Fruit fly (Drosophila melanogaster): ENCODE results near the gene CG5681.

The CG5681 gene

dm6 chr2L:18005481-18005880, 19.3 kb downstream of the CG5681 start (continued):
- peak; percentile 42 for TF ChIP-seq net (GFP tag; optimal IDR thresholded peaks at IDR 0.05)
- TF ChIP-seq CG11294 (GFP tag; IDR thresholded peaks at IDR 0.05) = peak; percentile 49
- peak; percentile 61; the same call in 2 of the 3 replicates for TF ChIP-seq eg (GFP tag; IDR thresholded peaks at IDR 0.05)
- TF ChIP-seq Blimp-1 (GFP tag; optimal IDR thresholded peaks at IDR 0.05) = no peak
- no peak for TF ChIP-seq CG11902 (GFP tag; optimal IDR thresholded peaks at IDR 0.05)
- peak; percentile 24 for TF ChIP-seq spab (GFP tag; optimal IDR thresholded peaks at IDR 0.05)
- no peak for TF ChIP-seq Smox (GFP tag; optimal IDR thresholded peaks at IDR 0.05)
- TF ChIP-seq CG1621 (tag; optimal IDR thresholded peaks at IDR 0.05) = no peak
- TF ChIP-seq CG11762 (GFP tag; optimal IDR thresholded peaks at IDR 0.05; ENCODE audit: insufficient read depth) = peak; percentile 0
- peak; percentile 85 for TF ChIP-seq CG8119 (GFP tag; IDR thresholded peaks at IDR 0.05)
- peak; percentile 64 for TF ChIP-seq Lpt (GFP tag; optimal IDR thresholded peaks at IDR 0.05)
- TF ChIP-seq CG3919 (GFP tag; optimal IDR thresholded peaks at IDR 0.05) = peak; percentile 56
- TF ChIP-seq OdsH (GFP tag; optimal IDR thresholded peaks at IDR 0.05) = peak; percentile 70
- no peak for TF ChIP-seq fkh (GFP tag; optimal IDR thresholded peaks at IDR 0.05)
- peak; percentile 27 for TF ChIP-seq Eip75B (GFP tag; optimal IDR thresholded peaks at IDR 0.05)
- peak; percentile 5 for TF ChIP-seq CG10669 (GFP tag; optimal IDR thresholded peaks at IDR 0.05)
- no peak for TF ChIP-seq Sox102F (GFP tag; optimal IDR thresholded peaks at IDR 0.05)
- peak; percentile 75 for TF ChIP-seq dac (GFP tag; optimal IDR thresholded peaks at IDR 0.05)
- no peak for TF ChIP-seq topi (GFP tag; optimal IDR thresholded peaks at IDR 0.05)
- no peak for TF ChIP-seq CG8319 (GFP tag; optimal IDR thresholded peaks at IDR 0.05)
- TF ChIP-seq ss (GFP tag; optimal IDR thresholded peaks at IDR 0.05) = no peak
- peak; percentile 4 for TF ChIP-seq CG6808 (GFP tag; optimal IDR thresholded peaks at IDR 0.05)
- TF ChIP-seq CG6163 (GFP tag; IDR thresholded peaks at IDR 0.05) = peak; percentile 44; the same call in 2 of the 3 replicates
- peak; percentile 22 for TF ChIP-seq lz (GFP tag; optimal IDR thresholded peaks at IDR 0.05)
- peak; percentile 47 for TF ChIP-seq CG10631 (GFP tag; optimal IDR thresholded peaks at IDR 0.05)
- TF ChIP-seq Gug (GFP tag; IDR thresholded peaks at IDR 0.05) = peak; percentile 39; the same call in 1 of the 2 replicates
- no peak for TF ChIP-seq CG9139 (GFP tag; optimal IDR thresholded peaks at IDR 0.05)
- TF ChIP-seq Hr39 (GFP tag; optimal IDR thresholded peaks at IDR 0.05) = peak; percentile 14
- TF ChIP-seq Hr38 (GFP tag; optimal IDR thresholded peaks at IDR 0.05) = no peak
- TF ChIP-seq vri (GFP tag; optimal IDR thresholded peaks at IDR 0.05) = no peak
- TF ChIP-seq achi (GFP tag; optimal IDR thresholded peaks at IDR 0.05) = peak; percentile 71
- peak; percentile 86 for TF ChIP-seq Hr4 (GFP tag; optimal IDR thresholded peaks at IDR 0.05)

dm6 chr2L:18006327-18006726, 20.1 kb downstream of the CG5681 start, which contains the start of gene CG5693:
TSS of gene CG5693 (plus strand) at chr2L:18006627.
- TF ChIP-seq lz (GFP tag; optimal IDR thresholded peaks at IDR 0.05) (no peak), Eip93F (GFP tag; optimal IDR thresholded peaks at IDR 0.05) (no peak), CG8119 (GFP tag; IDR thresholded peaks at IDR 0.05) (no peak), eg (GFP tag; IDR thresholded peaks at IDR 0.05) (no peak), CG31627 (GFP tag; optimal IDR thresholded peaks at IDR 0.05) (no peak), Met (GFP tag; optimal IDR thresholded peaks at IDR 0.05) (no peak), esn (GFP tag; optimal IDR thresholded peaks at IDR 0.05) (no peak)

- TF ChIP-seq CG11294 (GFP tag; IDR thresholded peaks at IDR 0.05) = no peak
- no peak for TF ChIP-seq Eip93F (GFP tag; optimal IDR thresholded peaks at IDR 0.05)
- TF ChIP-seq dac (GFP tag; optimal IDR thresholded peaks at IDR 0.05) = no peak
- TF ChIP-seq Lpt (GFP tag; optimal IDR thresholded peaks at IDR 0.05) = no peak
- TF ChIP-seq fkh (GFP tag; optimal IDR thresholded peaks at IDR 0.05) = no peak
- no peak for TF ChIP-seq eg (GFP tag; IDR thresholded peaks at IDR 0.05)
- no peak for TF ChIP-seq Hr4 (GFP tag; optimal IDR thresholded peaks at IDR 0.05)
- no peak for TF ChIP-seq CG9139 (GFP tag; optimal IDR thresholded peaks at IDR 0.05)
- TF ChIP-seq Smox (GFP tag; optimal IDR thresholded peaks at IDR 0.05) = no peak
- no peak for TF ChIP-seq Eip78C (GFP tag)
- no peak for TF ChIP-seq Eip75B (GFP tag; optimal IDR thresholded peaks at IDR 0.05)
- TF ChIP-seq CG10631 (GFP tag; optimal IDR thresholded peaks at IDR 0.05) = no peak
- TF ChIP-seq net (GFP tag; optimal IDR thresholded peaks at IDR 0.05) = no peak
- no peak for TF ChIP-seq Met (GFP tag; optimal IDR thresholded peaks at IDR 0.05)
Observed at dm6 chr2L:18007060-18007459, 20.9 kb downstream of the CG5681 start, which contains the start of gene CG42659. TSS of gene CG42659 (plus strand) at chr2L:18007360.

Measured in whole organism, prepupa.